Fruit fly (Drosophila melanogaster): ENCODE measurements around the gene Ypel.

DNA sequence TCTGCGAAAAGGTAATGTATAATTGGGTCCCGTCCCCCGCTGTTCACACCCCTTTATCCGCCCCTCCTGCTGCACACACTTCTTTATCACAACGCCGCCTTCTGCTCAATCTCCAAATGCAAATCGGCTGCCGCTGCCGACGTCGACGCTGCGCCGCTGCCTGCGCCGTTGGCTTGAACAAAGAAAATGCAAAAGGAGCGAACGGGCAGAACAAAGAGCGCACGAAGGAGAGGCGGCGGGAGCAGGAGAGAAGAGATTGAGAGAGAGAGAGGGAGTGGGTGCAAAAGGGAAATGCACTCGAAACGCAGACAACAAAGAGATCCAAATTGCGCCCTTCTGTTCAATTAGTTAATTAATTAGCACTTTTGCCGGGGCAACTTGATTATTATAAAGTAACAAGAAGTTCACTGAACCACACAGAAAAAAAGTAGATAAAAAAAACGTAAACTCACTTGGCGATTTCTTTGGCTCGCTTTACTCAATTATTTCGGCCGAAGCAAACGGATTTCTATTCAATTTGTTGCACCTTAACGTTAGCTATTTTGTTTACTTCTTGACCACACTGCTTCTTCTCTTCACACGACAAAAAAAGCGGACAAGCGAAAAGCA is 2.5 kb downstream of the Ypel start:
- no peak for TF ChIP-seq Abd-B (GFP tag; optimal IDR thresholded peaks at IDR 0.05)
- no peak for TF ChIP-seq Dfd (GFP tag; optimal IDR thresholded peaks at IDR 0.05)
- no peak for TF ChIP-seq tai (GFP tag; optimal IDR thresholded peaks at IDR 0.05)
- TF ChIP-seq GATAd (GFP tag; optimal IDR thresholded peaks at IDR 0.05) = no peak
- TF ChIP-seq pan (optimal IDR thresholded peaks at IDR 0.05) = no peak
- no peak for TF ChIP-seq woc (GFP tag; optimal IDR thresholded peaks at IDR 0.05)
- TF ChIP-seq usp (GFP tag; optimal IDR thresholded peaks at IDR 0.05) = no peak
- TF ChIP-seq OdsH (GFP tag; optimal IDR thresholded peaks at IDR 0.05) = no peak
- TF ChIP-seq fru (GFP tag; optimal IDR thresholded peaks at IDR 0.05) = no peak
- TF ChIP-seq Hr78 (GFP tag; optimal IDR thresholded peaks at IDR 0.05) = no peak

Data from whole organism, wandering third instar larva.